Fruit fly (Drosophila melanogaster) whole organism, pupa: Measurements from ENCODE around the gene CG17124.
A peak's percentile ranks its signal among the peaks of the same experiment; 100 is the strongest.

ENCODE experiments used
- CG10348 ChIP-seq: fragments of 200-800 bp; sonication (Bioruptor generic); IDR thresholded peaks from 2 replicates; pipeline ENCODE4 v1.3.6; 2022; ENCODE audit warnings: missing biosample characterization, missing genetic modification characterization
- CG12605 ChIP-seq: fragments of 200-800 bp; sonication (Bioruptor generic); IDR thresholded peaks from 2 replicates; pipeline ENCODE4 v1.3.6; 2022; ENCODE audit warnings: missing biosample characterization, missing genetic modification characterization
- CG13204 ChIP-seq: fragments of 200-800 bp; sonication (Bioruptor generic); optimal IDR thresholded peaks from 2 replicates; lab custom pipeline; 2018; ENCODE audit warnings: missing biosample characterization, mild to moderate bottlenecking, missing genetic modification characterization, moderate library complexity
- CG14655 ChIP-seq: fragments of 200-800 bp; sonication (Bioruptor generic); optimal IDR thresholded peaks from 3 replicates; lab custom pipeline; 2017; ENCODE audit warnings: mild to moderate bottlenecking, missing biosample characterization, missing genetic modification reagents, missing genetic modification characterization
- CG15710 ChIP-seq: fragments of 200-800 bp; sonication (Bioruptor generic); optimal IDR thresholded peaks from 2 replicates; lab custom pipeline; 2018; ENCODE audit warnings: missing biosample characterization, mild to moderate bottlenecking, missing genetic modification characterization, moderate library complexity
- CG17806 ChIP-seq: fragments of 200-800 bp; sonication (Bioruptor generic); optimal IDR thresholded peaks from 2 replicates; lab custom pipeline; 2018; ENCODE audit warnings: missing biosample characterization, mild to moderate bottlenecking, missing genetic modification characterization, moderate library complexity
- CG32121 ChIP-seq: fragments of 200-800 bp; sonication (Bioruptor generic); IDR thresholded peaks from 2 replicates; pipeline ENCODE4 v1.3.6; 2022; ENCODE audit warnings: missing biosample characterization, missing genetic modification characterization
- CG34367 ChIP-seq: fragments of 200-800 bp; sonication (Bioruptor generic); optimal IDR thresholded peaks from 2 replicates; lab custom pipeline; 2018; ENCODE audit warnings: missing biosample characterization, mild to moderate bottlenecking, missing genetic modification characterization
- CG4496 ChIP-seq: fragments of 200-800 bp; sonication (Bioruptor generic); IDR thresholded peaks from 3 replicates; pipeline ENCODE4 v1.3.6; 2022; ENCODE audit warnings: missing biosample characterization, missing genetic modification characterization
- CG8159 ChIP-seq: fragments of 200-800 bp; sonication (Bioruptor generic); optimal IDR thresholded peaks from 3 replicates; lab custom pipeline; 2018; ENCODE audit warnings: missing biosample characterization, mild to moderate bottlenecking, missing genetic modification characterization, moderate library complexity
- CG8301 ChIP-seq: fragments of 200-800 bp; sonication (Bioruptor generic); optimal IDR thresholded peaks from 2 replicates; lab custom pipeline; 2018; ENCODE audit warnings: missing biosample characterization, mild to moderate bottlenecking, missing genetic modification characterization
- CG9948 ChIP-seq: fragments of 200-800 bp; sonication (Bioruptor generic); optimal IDR thresholded peaks from 2 replicates; lab custom pipeline; 2018; ENCODE audit warnings: missing biosample characterization, mild to moderate bottlenecking, missing genetic modification characterization, moderate library complexity
- D1 ChIP-seq: fragments of 200-800 bp; sonication (Bioruptor generic); optimal IDR thresholded peaks from 2 replicates; lab custom pipeline; 2018; ENCODE audit warnings: missing biosample characterization, mild to moderate bottlenecking, missing genetic modification characterization, moderate library complexity
- EcR ChIP-seq: fragments of 200-800 bp; sonication (Bioruptor generic); optimal IDR thresholded peaks from 3 replicates; lab custom pipeline; 2019; ENCODE audit warnings: missing biosample characterization, missing genetic modification characterization, mild to moderate bottlenecking, moderate library complexity, missing genetic modification reagents
- Ets98B ChIP-seq: fragments of 200-800 bp; sonication (Bioruptor generic); IDR thresholded peaks from 2 replicates; pipeline ENCODE4 v1.3.6; 2022; ENCODE audit warnings: missing biosample characterization, missing genetic modification characterization
- Pif1A ChIP-seq: fragments of 200-800 bp; sonication (Bioruptor generic); optimal IDR thresholded peaks from 3 replicates; lab custom pipeline; 2016; ENCODE audit warnings: missing biosample characterization, missing genetic modification characterization
- Pif1B ChIP-seq: fragments of 200-800 bp; sonication (Bioruptor generic); optimal IDR thresholded peaks from 3 replicates; lab custom pipeline; 2016; ENCODE audit warnings: missing biosample characterization, missing genetic modification characterization
- Snoo ChIP-seq: fragments of 200-800 bp; sonication (Bioruptor generic); optimal IDR thresholded peaks from 3 replicates; lab custom pipeline; 2017; ENCODE audit warnings: missing biosample characterization, mild to moderate bottlenecking, missing genetic modification characterization, inconsistent platforms
- fd96Ca ChIP-seq: fragments of 200-800 bp; sonication (Bioruptor generic); IDR thresholded peaks from 3 replicates; pipeline ENCODE4 v1.3.6; 2022; ENCODE audit warnings: missing biosample characterization, missing genetic modification characterization
- gl ChIP-seq: fragments of 200-800 bp; sonication (Bioruptor generic); optimal IDR thresholded peaks from 2 replicates; lab custom pipeline; 2018; ENCODE audit warnings: missing biosample characterization, mild to moderate bottlenecking, missing genetic modification characterization

CG17124 gene

DNA sequence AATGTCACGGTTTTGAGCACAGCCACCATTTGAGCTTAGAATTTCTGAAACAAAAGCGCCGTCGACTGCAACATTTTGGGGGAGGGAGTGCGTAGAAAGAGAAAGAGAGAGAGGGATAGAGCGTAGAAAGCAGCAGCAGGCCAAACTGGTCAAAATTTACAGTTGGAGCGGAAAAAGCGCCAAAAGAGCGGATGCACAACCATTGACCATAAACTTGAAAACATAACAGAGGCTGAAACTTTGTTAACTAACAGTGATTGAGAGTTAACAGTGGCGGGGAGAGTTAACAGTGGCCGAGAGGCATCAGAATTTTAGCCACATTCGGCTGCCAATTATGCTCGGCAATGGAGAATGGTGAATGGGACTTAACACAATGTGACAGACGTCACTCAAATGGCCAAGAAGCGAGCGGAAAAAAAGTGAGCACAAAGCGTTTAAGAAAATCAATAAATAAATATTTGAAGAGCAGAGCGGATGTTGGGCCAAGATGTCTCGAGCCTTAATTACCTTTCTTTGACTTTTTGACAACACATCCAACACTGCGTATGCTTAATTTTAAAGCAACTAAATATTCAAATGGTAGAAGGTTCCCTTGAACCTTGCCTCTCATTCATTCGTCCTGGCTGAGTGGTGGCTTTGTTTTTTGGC is 1.0 kb upstream of the CG17124 start:
- TF ChIP-seq Pif1A (GFP tag; lab: Kevin White, UChicago) (no peak), gl (tag; lab: Kevin White, UChicago) (no peak), CG4496 (GFP tag; lab: Robert Waterston, UW) (0 out of 3 replicates have a peak, but pooled peaks have one; percentile 31)
- TF ChIP-seq, all 21 proteins: peak for 1

DNA sequence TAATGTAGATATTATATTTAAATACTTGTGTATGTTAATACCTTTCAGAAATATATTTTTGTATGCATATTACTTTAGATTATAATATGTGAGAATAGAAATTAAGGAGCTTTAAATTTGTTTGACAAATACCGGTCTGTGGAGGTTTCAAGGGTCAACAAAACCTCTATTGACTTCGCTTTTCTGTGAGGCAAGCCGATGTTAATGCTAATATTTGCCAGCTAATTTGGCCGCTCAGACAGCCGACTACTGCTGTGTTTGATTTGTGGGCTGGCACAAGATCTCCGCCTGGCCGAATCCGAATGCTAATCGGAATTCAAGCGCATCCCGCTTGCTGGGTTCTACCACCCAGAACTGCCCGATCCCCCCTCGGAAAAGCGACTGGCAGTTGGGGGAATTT is 1.5 kb downstream of the CG17124 start:
- TF ChIP-seq Pif1A (GFP tag; lab: Kevin White, UChicago): no peak
- no peak for TF ChIP-seq Snoo
- TF ChIP-seq fd96Ca (GFP tag; lab: Robert Waterston, UW): no peak
- no peak for TF ChIP-seq CG8301 (tag; lab: Kevin White, UChicago)
- TF ChIP-seq CG14655 (GFP tag; lab: Kevin White, UChicago): no peak
- no peak for TF ChIP-seq CG8159 (tag; lab: Kevin White, UChicago)

DNA sequence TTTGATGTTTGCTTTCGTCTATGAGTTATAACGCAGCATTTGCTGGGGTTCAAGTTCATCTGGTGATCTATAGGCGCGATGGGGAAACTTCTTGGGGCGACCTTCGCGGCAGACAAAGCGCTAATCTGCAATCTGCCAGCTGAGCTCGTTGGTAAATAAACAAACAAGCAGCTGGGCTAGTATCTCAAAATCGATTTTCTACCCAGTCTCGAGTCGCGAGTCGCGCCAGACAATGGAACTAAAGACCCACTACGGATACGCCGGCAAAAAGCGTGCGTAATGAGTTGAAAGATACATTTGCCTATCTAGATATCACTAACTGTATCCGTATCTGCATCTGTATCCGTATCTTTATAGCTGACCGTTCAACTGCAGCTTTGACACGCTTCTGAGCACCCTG is 2.5 kb downstream of the CG17124 start:
- TF ChIP-seq CG17806 (tag; lab: Kevin White, UChicago) (no peak), CG32121 (GFP tag; lab: Robert Waterston, UW) (no peak), Pif1A (GFP tag; lab: Kevin White, UChicago) (no peak), CG13204 (GFP tag; lab: Kevin White, UChicago) (no peak), CG9948 (tag; lab: Kevin White, UChicago) (no peak), CG12605 (GFP tag; lab: Robert Waterston, UW) (no peak), D1 (tag; lab: Kevin White, UChicago) (no peak), Pif1B (no peak), CG15710 (tag; lab: Kevin White, UChicago) (no peak), Snoo (no peak), CG10348 (GFP tag; lab: Robert Waterston, UW) (no peak), Ets98B (GFP tag; lab: Robert Waterston, UW) (no peak), CG4496 (GFP tag; lab: Robert Waterston, UW) (no peak), CG34367 (tag; lab: Kevin White, UChicago) (no peak), CG14655 (GFP tag; lab: Kevin White, UChicago) (no peak), CG8159 (tag; lab: Kevin White, UChicago) (no peak), gl (tag; lab: Kevin White, UChicago) (no peak)

DNA sequence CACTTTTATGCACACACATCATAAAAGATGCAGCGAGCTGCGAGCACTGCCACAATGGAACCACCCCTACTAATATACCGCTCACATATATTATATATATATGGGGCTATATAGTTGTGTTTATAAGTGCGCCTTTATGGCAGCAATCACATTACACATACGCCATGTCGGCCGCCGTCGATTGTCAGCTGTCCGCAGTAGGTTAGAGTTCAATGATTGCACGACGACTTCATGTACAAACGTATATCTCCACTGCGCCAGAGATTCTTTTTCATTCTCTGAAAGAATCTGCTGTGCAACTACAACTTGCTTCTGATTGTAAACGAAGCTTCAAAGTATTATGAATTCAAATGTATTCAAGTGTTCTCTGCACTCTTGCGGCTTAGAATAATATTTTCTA is 3.5 kb downstream of the CG17124 start:
- TF ChIP-seq CG32121 (GFP tag; lab: Robert Waterston, UW) (no peak), EcR (GFP tag; lab: Kevin White, UChicago) (peak; percentile 76)
- TF ChIP-seq, all 21 proteins: peak for 1

DNA sequence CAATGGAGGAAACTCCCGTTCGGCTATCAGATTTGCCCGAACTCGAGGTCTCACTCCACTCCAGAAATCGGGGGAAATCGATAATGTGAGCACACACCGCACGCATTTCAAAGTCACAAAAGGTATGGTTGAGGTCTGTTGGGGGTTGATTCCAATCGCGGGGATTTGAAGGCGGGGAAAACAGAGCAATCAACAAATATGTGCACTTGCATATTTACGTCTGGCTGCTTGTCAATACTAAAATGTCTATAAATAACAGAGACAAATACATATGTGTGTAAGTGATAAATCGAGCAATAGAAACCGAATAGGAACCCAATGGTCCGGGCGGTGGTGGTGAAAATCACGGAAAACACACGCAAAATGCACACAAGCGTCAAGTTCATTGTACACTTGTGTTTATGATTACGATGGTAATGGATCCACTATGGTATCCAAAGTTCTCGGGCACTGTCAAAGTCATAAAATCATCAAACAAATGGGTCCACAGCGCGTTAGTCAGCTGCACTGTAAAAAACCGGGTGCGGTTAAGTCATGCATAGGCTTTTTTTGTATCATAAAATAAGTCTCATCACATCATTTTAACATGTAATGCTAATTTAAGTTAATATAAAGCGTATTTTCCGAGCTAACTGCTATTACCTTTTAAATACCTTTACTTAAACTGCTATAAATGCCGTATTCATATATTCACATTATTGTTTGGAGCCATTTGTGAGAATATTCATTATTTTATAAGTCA is 4.1 kb downstream of the CG17124 start:
- TF ChIP-seq CG8301 (tag; lab: Kevin White, UChicago): peak; percentile 69
- TF ChIP-seq CG9948 (tag; lab: Kevin White, UChicago): peak; percentile 29
- TF ChIP-seq Pif1A (GFP tag; lab: Kevin White, UChicago): peak; percentile 13
- no peak for TF ChIP-seq Snoo
- TF ChIP-seq CG14655 (GFP tag; lab: Kevin White, UChicago): peak; percentile 81
- TF ChIP-seq CG32121 (GFP tag; lab: Robert Waterston, UW): peak; percentile 48; the same call in 1 of the 2 replicates
- TF ChIP-seq CG8159 (tag; lab: Kevin White, UChicago): no peak
- TF ChIP-seq Ets98B (GFP tag; lab: Robert Waterston, UW): peak; percentile 36; the same call in 1 of the 2 replicates
- no peak for TF ChIP-seq gl (tag; lab: Kevin White, UChicago)
- peak; percentile 56; the same call in 2 of the 3 replicates for TF ChIP-seq CG4496 (GFP tag; lab: Robert Waterston, UW)
- TF ChIP-seq CG15710 (tag; lab: Kevin White, UChicago): peak; percentile 5
- TF ChIP-seq CG17806 (tag; lab: Kevin White, UChicago): peak; percentile 3
- no peak for TF ChIP-seq CG12605 (GFP tag; lab: Robert Waterston, UW)

DNA sequence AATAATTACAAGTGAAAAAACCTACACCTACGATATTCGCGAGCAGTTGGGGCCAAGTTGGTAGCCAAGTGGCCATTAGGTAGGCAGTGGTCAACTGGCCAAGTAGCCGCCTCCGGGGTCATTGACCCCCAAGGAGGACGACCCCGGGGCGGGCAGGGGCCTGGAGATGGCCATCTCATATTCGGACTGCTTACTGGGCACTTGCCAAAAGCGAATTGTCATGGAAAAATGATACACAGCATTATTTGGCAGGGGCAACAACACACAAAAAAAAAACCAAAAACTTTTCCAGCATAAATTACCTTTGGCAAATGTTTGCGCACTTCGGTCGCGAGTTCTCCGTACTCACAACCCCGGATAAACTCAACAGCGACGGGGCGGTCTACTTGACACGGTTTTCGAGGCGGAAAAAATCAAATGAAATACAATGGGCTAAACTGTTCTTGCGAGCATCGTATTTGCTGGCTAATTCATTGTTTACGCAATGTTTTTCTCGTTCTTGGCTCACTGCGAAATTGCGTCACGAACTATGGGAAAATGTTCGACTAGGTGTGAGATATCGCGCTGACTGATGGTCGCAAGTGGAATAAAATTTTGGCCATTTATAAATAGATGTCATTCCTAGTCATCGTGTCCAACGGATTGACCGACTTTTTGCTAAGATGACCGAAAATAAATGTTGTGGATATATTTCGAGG is 5.1 kb downstream of the CG17124 start:
- TF ChIP-seq CG15710 (tag; lab: Kevin White, UChicago) (no peak), EcR (GFP tag; lab: Kevin White, UChicago) (peak; percentile 41)
